Fruit fly (Drosophila melanogaster) whole organism, embryonic: Measurements from ENCODE around the gene eIF3d1.
A peak's percentile ranks its signal among the peaks of the same experiment; 100 is the strongest.

Experiments
- B-H1 ChIP-seq: fragments of 200-800 bp; sonication (Bioruptor generic); IDR thresholded peaks from 3 replicates; pipeline ENCODE4 v1.3.6; 2022; ENCODE audit warnings: missing biosample characterization, missing genetic modification characterization
- Bgb ChIP-seq: fragments of 200-800 bp; sonication (Bioruptor generic); IDR thresholded peaks from 2 replicates; pipeline ENCODE4 v1.3.6; 2022; ENCODE audit warnings: missing biosample characterization, missing genetic modification characterization; ENCODE audit not compliant: partially characterized antibody
- CG10543 ChIP-seq: fragments of 200-800 bp; sonication (Bioruptor generic); optimal IDR thresholded peaks from 3 replicates; lab custom pipeline; 2017; ENCODE audit warnings: missing biosample characterization, mild to moderate bottlenecking, missing genetic modification characterization, moderate library complexity
- CG11696 ChIP-seq: fragments of 200-800 bp; sonication (Bioruptor generic); IDR thresholded peaks from 2 replicates; pipeline ENCODE4 v1.3.6; 2022; ENCODE audit warnings: missing biosample characterization, missing genetic modification characterization
- CG12236 ChIP-seq: fragments of 200-800 bp; sonication (Bioruptor generic); optimal IDR thresholded peaks from 2 replicates; lab custom pipeline; 2016; ENCODE audit warnings: missing biosample characterization, missing genetic modification characterization
- CG12391 ChIP-seq: fragments of 200-800 bp; sonication (Bioruptor generic); optimal IDR thresholded peaks from 3 replicates; lab custom pipeline; 2018; ENCODE audit warnings: missing biosample characterization, mild to moderate bottlenecking, missing genetic modification characterization, moderate library complexity
- CG13287 ChIP-seq: fragments of 200-800 bp; sonication (Bioruptor generic); IDR thresholded peaks from 2 replicates; pipeline ENCODE4 v1.3.6; 2022; ENCODE audit warnings: missing biosample characterization, missing genetic modification characterization; ENCODE audit not compliant: partially characterized antibody
- CG14710 ChIP-seq: fragments of 200-800 bp; sonication (Bioruptor generic); optimal IDR thresholded peaks from 3 replicates; lab custom pipeline; 2019; ENCODE audit warnings: missing biosample characterization, mild to moderate bottlenecking, missing genetic modification characterization, moderate library complexity
- CG15269 ChIP-seq: fragments of 200-800 bp; sonication (Bioruptor generic); optimal IDR thresholded peaks from 2 replicates; lab custom pipeline; 2018; ENCODE audit warnings: missing biosample characterization, mild to moderate bottlenecking, missing genetic modification characterization, moderate library complexity
- CG15601 ChIP-seq: fragments of 200-800 bp; sonication (Bioruptor generic); optimal IDR thresholded peaks from 3 replicates; lab custom pipeline; 2019; ENCODE audit warnings: missing biosample characterization, mild to moderate bottlenecking, missing genetic modification characterization, moderate library complexity
- CG17568 ChIP-seq: fragments of 200-800 bp; sonication (Bioruptor generic); optimal IDR thresholded peaks from 2 replicates; lab custom pipeline; 2018; ENCODE audit warnings: missing biosample characterization, mild to moderate bottlenecking, missing genetic modification characterization, moderate library complexity
- CG1792 ChIP-seq: fragments of 200-800 bp; sonication (Bioruptor generic); optimal IDR thresholded peaks from 2 replicates; lab custom pipeline; 2016; ENCODE audit warnings: missing biosample characterization, missing genetic modification characterization
- CG18262 ChIP-seq: fragments of 200-800 bp; optimal IDR thresholded peaks from 3 replicates; lab custom pipeline; 2019; ENCODE audit warnings: missing biosample characterization, mild to moderate bottlenecking, missing genetic modification characterization, moderate library complexity
- CG30020 ChIP-seq: fragments of 200-800 bp; optimal IDR thresholded peaks from 2 replicates; lab custom pipeline; 2019; ENCODE audit warnings: missing biosample characterization, mild to moderate bottlenecking, missing genetic modification characterization, moderate library complexity
- CG31441 ChIP-seq: fragments of 200-800 bp; sonication (Bioruptor generic); IDR thresholded peaks from 2 replicates; pipeline ENCODE4 v1.3.6; 2022; ENCODE audit warnings: missing biosample characterization, missing genetic modification characterization
- CG33213 ChIP-seq: fragments of 200-800 bp; sonication (Bioruptor generic); optimal IDR thresholded peaks from 3 replicates; lab custom pipeline; 2016; ENCODE audit warnings: missing biosample characterization, missing genetic modification characterization
- CG33557 ChIP-seq: fragments of 200-800 bp; sonication (Bioruptor generic); optimal IDR thresholded peaks from 2 replicates; lab custom pipeline; 2019; ENCODE audit warnings: missing biosample characterization, mild to moderate bottlenecking, missing genetic modification characterization, moderate library complexity
- CG4404 ChIP-seq: fragments of 200-800 bp; sonication (Bioruptor generic); IDR thresholded peaks from 2 replicates; pipeline ENCODE4 v1.3.6; 2022; ENCODE audit warnings: missing biosample characterization, missing genetic modification characterization
- CG4424 ChIP-seq: fragments of 200-800 bp; sonication (Bioruptor generic); optimal IDR thresholded peaks from 3 replicates; lab custom pipeline; 2016; ENCODE audit warnings: missing biosample characterization, missing genetic modification characterization
- CG4707 ChIP-seq: fragments of 200-800 bp; sonication (Bioruptor generic); optimal IDR thresholded peaks from 2 replicates; lab custom pipeline; 2018; ENCODE audit warnings: missing biosample characterization, mild to moderate bottlenecking, missing genetic modification characterization, moderate library complexity
- CG6689 ChIP-seq: fragments of 200-800 bp; sonication (Bioruptor generic); IDR thresholded peaks from 2 replicates; pipeline ENCODE4 v1.3.6; 2022; ENCODE audit warnings: missing biosample characterization, missing genetic modification characterization
- CG6813 ChIP-seq: fragments of 200-800 bp; sonication (Bioruptor generic); optimal IDR thresholded peaks from 2 replicates; lab custom pipeline; 2017; ENCODE audit warnings: missing biosample characterization, missing genetic modification characterization, mild to moderate bottlenecking, moderate library complexity, missing genetic modification reagents
- CG8290 ChIP-seq, 3 experiments: fragments of 200-800 bp; sonication (Bioruptor generic); optimal IDR thresholded peaks; 2 replicates each; lab custom pipeline; 2016 to 2019; ENCODE audit warnings: missing biosample characterization in 3 of 3, missing genetic modification characterization in 3 of 3, mild to moderate bottlenecking in 2 of 3, moderate library complexity in 1 of 3
- CG8478 ChIP-seq: fragments of >200 bp; optimal IDR thresholded peaks from 2 replicates; lab custom pipeline; 2018
- CG8924 ChIP-seq: fragments of 200-800 bp; optimal IDR thresholded peaks from 3 replicates; lab custom pipeline; 2019; ENCODE audit warnings: missing biosample characterization, mild to moderate bottlenecking, missing genetic modification characterization, moderate library complexity
- CG8944 ChIP-seq: fragments of 200-800 bp; sonication (Bioruptor generic); optimal IDR thresholded peaks from 3 replicates; lab custom pipeline; 2016; ENCODE audit warnings: missing biosample characterization, missing genetic modification characterization
- CG9609 ChIP-seq: fragments of 200-800 bp; sonication (Bioruptor generic); optimal IDR thresholded peaks from 3 replicates; lab custom pipeline; 2016; ENCODE audit warnings: missing biosample characterization, missing genetic modification characterization
- CG9876 ChIP-seq: fragments of 200-800 bp; sonication (Bioruptor generic); optimal IDR thresholded peaks from 2 replicates; lab custom pipeline; 2016; ENCODE audit warnings: missing biosample characterization, missing genetic modification characterization
- Dip2 ChIP-seq: fragments of 200-800 bp; sonication (Bioruptor generic); IDR thresholded peaks from 2 replicates; pipeline ENCODE4 v1.3.6; 2022; ENCODE audit warnings: missing biosample characterization, missing genetic modification characterization
- ERR ChIP-seq: fragments of 200-800 bp; sonication (Bioruptor generic); optimal IDR thresholded peaks from 2 replicates; lab custom pipeline; 2016; ENCODE audit warnings: missing biosample characterization, missing genetic modification characterization
- HmgZ ChIP-seq: fragments of 200-800 bp; sonication (Bioruptor generic); optimal IDR thresholded peaks from 2 replicates; lab custom pipeline; 2018; ENCODE audit warnings: missing biosample characterization, mild to moderate bottlenecking, missing genetic modification characterization
- Hr3 ChIP-seq: fragments of 200-800 bp; sonication (Bioruptor generic); optimal IDR thresholded peaks from 3 replicates; lab custom pipeline; 2016; ENCODE audit warnings: missing biosample characterization, missing genetic modification characterization
- Kr ChIP-seq: fragments of 200-800 bp; sonication (Bioruptor generic); optimal IDR thresholded peaks from 2 replicates; lab custom pipeline; 2017; ENCODE audit warnings: missing biosample characterization, mild to moderate bottlenecking, missing genetic modification characterization
- Poxn ChIP-seq: fragments of 200-800 bp; sonication (Bioruptor generic); IDR thresholded peaks from 2 replicates; pipeline ENCODE4 v1.3.6; 2022; ENCODE audit warnings: missing biosample characterization, missing genetic modification characterization
- Rfx ChIP-seq: fragments of 200-800 bp; sonication (Bioruptor generic); IDR thresholded peaks from 2 replicates; pipeline ENCODE4 v1.3.6; 2022; ENCODE audit warnings: missing biosample characterization, missing genetic modification characterization
- Rx ChIP-seq: fragments of 200-800 bp; sonication (Bioruptor generic); IDR thresholded peaks from 2 replicates; pipeline ENCODE4 v1.3.6; 2022; ENCODE audit warnings: missing biosample characterization, missing genetic modification characterization
- Sox102F ChIP-seq: fragments of 200-800 bp; sonication (Bioruptor generic); optimal IDR thresholded peaks from 2 replicates; lab custom pipeline; 2018; ENCODE audit warnings: missing biosample characterization, mild to moderate bottlenecking, missing genetic modification characterization, moderate library complexity
- cas ChIP-seq: fragments of 200-800 bp; sonication (Bioruptor generic); IDR thresholded peaks from 2 replicates; pipeline ENCODE4 v1.3.6; 2022; ENCODE audit warnings: missing biosample characterization, missing genetic modification characterization
- fd3F ChIP-seq: fragments of 200-800 bp; sonication (Bioruptor generic); optimal IDR thresholded peaks from 2 replicates; lab custom pipeline; 2018; ENCODE audit warnings: missing biosample characterization, mild to moderate bottlenecking, missing genetic modification characterization, moderate library complexity
- gro ChIP-seq: fragments of 200-800 bp; sonication (Bioruptor generic); optimal IDR thresholded peaks from 2 replicates; lab custom pipeline; 2016; ENCODE audit warnings: missing biosample characterization, missing genetic modification characterization
- gt ChIP-seq: fragments of 200-800 bp; sonication (Bioruptor generic); IDR thresholded peaks from 2 replicates; pipeline ENCODE4 v1.3.6; 2022; ENCODE audit warnings: missing biosample characterization, missing genetic modification characterization
- jumu ChIP-seq: fragments of 200-800 bp; sonication (Bioruptor generic); optimal IDR thresholded peaks from 3 replicates; lab custom pipeline; 2016; ENCODE audit warnings: missing biosample characterization, missing genetic modification characterization
- nerfin-2 ChIP-seq: fragments of 200-800 bp; sonication (Bioruptor generic); IDR thresholded peaks from 2 replicates; pipeline ENCODE4 v1.3.6; 2022; ENCODE audit warnings: missing biosample characterization, missing genetic modification characterization; ENCODE audit not compliant: partially characterized antibody
- oc ChIP-seq: fragments of 200-800 bp; sonication (Bioruptor generic); optimal IDR thresholded peaks from 2 replicates; lab custom pipeline; 2018; ENCODE audit warnings: missing biosample characterization, mild to moderate bottlenecking, missing genetic modification characterization, moderate library complexity
- ro ChIP-seq: fragments of 200-800 bp; sonication (Bioruptor generic); IDR thresholded peaks from 2 replicates; pipeline ENCODE4 v1.3.6; 2022; ENCODE audit warnings: missing biosample characterization, missing genetic modification characterization
- row ChIP-seq: fragments of 200-800 bp; sonication (Bioruptor generic); IDR thresholded peaks from 3 replicates; pipeline ENCODE4 v1.3.6; 2022; ENCODE audit warnings: missing biosample characterization, missing genetic modification characterization
- sens ChIP-seq: fragments of 200-800 bp; sonication (Bioruptor generic); peaks from one replicate; lab custom pipeline; 2016; ENCODE audit warnings: missing biosample characterization, missing genetic modification characterization
- tin ChIP-seq: fragments of 200-800 bp; sonication (Bioruptor generic); optimal IDR thresholded peaks from 3 replicates; lab custom pipeline; 2016; ENCODE audit warnings: missing biosample characterization, missing genetic modification characterization
- tll ChIP-seq, 2 experiments: fragments of 200-800 bp in 1 of 2; fragments of >200 bp in 1 of 2; sonication (Bioruptor generic) in 1 of 2; optimal IDR thresholded peaks; 2 replicates each; lab custom pipeline; 2017 to 2019; ENCODE audit warnings: missing biosample characterization in 2 of 2, missing genetic modification characterization in 2 of 2, mild to moderate bottlenecking in 1 of 2, moderate library complexity in 1 of 2
- tna ChIP-seq: fragments of 200-800 bp; sonication (Bioruptor generic); IDR thresholded peaks from 2 replicates; pipeline ENCODE4 v1.3.6; 2022; ENCODE audit warnings: missing biosample characterization, missing genetic modification characterization; ENCODE audit not compliant: partially characterized antibody
- yki ChIP-seq: fragments of >200 bp; optimal IDR thresholded peaks from 3 replicates; lab custom pipeline; 2018
- zfh2 ChIP-seq: fragments of 200-800 bp; sonication (Bioruptor generic); optimal IDR thresholded peaks from 2 replicates; lab custom pipeline; 2016; ENCODE audit warnings: missing biosample characterization, missing genetic modification characterization

Gene eIF3d1

DNA sequence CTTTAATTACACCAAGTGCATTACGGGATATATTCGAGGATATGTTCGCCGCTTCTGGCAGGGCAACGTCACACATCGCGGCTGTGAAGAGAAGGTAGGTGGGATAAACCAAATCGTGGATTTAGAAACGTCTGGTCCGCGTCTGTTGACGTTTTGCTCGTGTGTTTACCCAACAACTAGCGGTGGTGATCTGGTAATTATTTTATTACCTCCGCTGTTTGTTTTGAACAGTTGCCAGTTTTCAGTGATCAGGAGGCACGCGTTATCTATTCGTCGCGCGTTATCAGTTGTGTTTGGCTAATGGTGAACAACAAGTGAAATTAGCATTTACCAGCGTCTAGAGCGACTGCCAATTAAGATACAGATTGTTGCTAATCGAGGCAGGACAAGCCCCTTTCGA lies 49.2 kb downstream of the eIF3d1 start (continued):
- TF ChIP-seq CG17568 (GFP tag; lab: Kevin White, UChicago) (peak; percentile 59), CG4404 (GFP tag; lab: Robert Waterston, UW) (no peak), CG8478 (lab: Kevin White, UChicago) (no peak), gro (peak; percentile 47), CG10543 (GFP tag; lab: Kevin White, UChicago) (peak; percentile 89), Hr3 (no peak), ro (no peak), yki (lab: Kevin White, UChicago) (no peak), Dip2 (GFP tag; lab: Robert Waterston, UW) (no peak), sens (GFP tag; lab: Kevin White, UChicago) (peak; percentile 26), fd3F (GFP tag; lab: Kevin White, UChicago) (peak; percentile 13), CG33557 (GFP tag; lab: Kevin White, UChicago) (no peak), CG14710 (tag; lab: Kevin White, UChicago) (no peak), Poxn (GFP tag; lab: Robert Waterston, UW) (no peak), CG31441 (GFP tag; lab: Robert Waterston, UW) (no peak), Rfx (GFP tag; lab: Robert Waterston, UW) (peak; percentile 48; the same call in 1 of the 2 replicates), CG12236 (GFP tag; lab: Kevin White, UChicago) (no peak), HmgZ (tag; lab: Kevin White, UChicago) (peak; percentile 57), zfh2 (GFP tag; lab: Kevin White, UChicago) (no peak), jumu (GFP tag; lab: Kevin White, UChicago) (no peak), CG1792 (no peak), CG9876 (GFP tag; lab: Kevin White, UChicago) (no peak), ERR (GFP tag; lab: Kevin White, UChicago) (peak; percentile 7), Rx (GFP tag; lab: Robert Waterston, UW) (no peak), tll (GFP tag; optimal IDR thresholded peaks at IDR 0.05; lab: Kevin White, UChicago) (peak in 1 of 2 experiments; percentile 74), CG18262 (tag; lab: Kevin White, UChicago) (no peak), Kr (GFP tag; lab: Kevin White, UChicago) (no peak), oc (tag; lab: Kevin White, UChicago) (no peak), CG13287 (GFP tag; lab: Robert Waterston, UW) (no peak), CG33213 (no peak), gt (GFP tag; lab: Robert Waterston, UW) (no peak), CG30020 (tag; lab: Kevin White, UChicago) (no peak), CG8944 (GFP tag; lab: Kevin White, UChicago) (no peak), B-H1 (GFP tag; lab: Robert Waterston, UW) (no peak), CG15601 (tag; lab: Kevin White, UChicago) (no peak), CG11696 (GFP tag; lab: Robert Waterston, UW) (no peak), CG4424 (GFP tag; lab: Kevin White, UChicago) (no peak), CG6813 (GFP tag; lab: Kevin White, UChicago) (peak; percentile 86), tna (GFP tag; lab: Robert Waterston, UW) (no peak), CG4707 (GFP tag; lab: Kevin White, UChicago) (no peak), CG8290 (GFP tag; optimal IDR thresholded peaks at IDR 0.05; lab: Kevin White, UChicago) (no peak), CG8290 (tag; optimal IDR thresholded peaks at IDR 0.05; lab: Kevin White, UChicago) (peak in 1 of 2 experiments; percentile 78), CG15269 (tag; lab: Kevin White, UChicago) (peak; percentile 27), Sox102F (GFP tag; lab: Kevin White, UChicago) (no peak), CG9609 (GFP tag; lab: Kevin White, UChicago) (no peak), cas (GFP tag; lab: Robert Waterston, UW) (no peak), Bgb (GFP tag; lab: Robert Waterston, UW) (no peak), CG6689 (GFP tag; lab: Robert Waterston, UW) (no peak), tin (no peak), CG8924 (tag; lab: Kevin White, UChicago) (peak; percentile 17), CG12391 (tag; lab: Kevin White, UChicago) (no peak), row (GFP tag; lab: Robert Waterston, UW) (no peak), nerfin-2 (GFP tag; lab: Robert Waterston, UW) (no peak)
